Worm (Caenorhabditis elegans): ENCODE data around the gene M03B6.4.

M03B6.4 gene

ce11 chrX:13873324-13873933 lies 14.8 kb downstream of the M03B6.4 start:
- TF ChIP-seq aly-2 (tag; optimal IDR thresholded peaks at IDR 0.05) (no peak), egl-5 (tag; optimal IDR thresholded peaks at IDR 0.05) (peak; percentile 77), nhr-25 (tag; optimal IDR thresholded peaks at IDR 0.05) (no peak)

ce11 chrX:13875913-13876312 lies 17.3 kb downstream of the M03B6.4 start:
- TF ChIP-seq hmg-11 (tag; optimal IDR thresholded peaks at IDR 0.05) (no peak), unc-39 (tag; optimal IDR thresholded peaks at IDR 0.05) (peak; percentile 9)

- TF ChIP-seq ceh-9 (tag; optimal IDR thresholded peaks at IDR 0.05) (no peak), ztf-4 (tag; optimal IDR thresholded peaks at IDR 0.05) (no peak), elt-2 (tag; optimal IDR thresholded peaks at IDR 0.05) (peak; percentile 46)
Observed at ce11 chrX:13876860-13877259, 18.2 kb downstream of the M03B6.4 start.

ce11 chrX:13878082-13878481 lies 19.4 kb downstream of the M03B6.4 start:
- TF ChIP-seq nhr-76 (tag; optimal IDR thresholded peaks at IDR 0.05) (no peak), ceh-82 (tag; optimal IDR thresholded peaks at IDR 0.05) (no peak), ceh-16 (tag; optimal IDR thresholded peaks at IDR 0.05) (no peak), pha-4 (tag; optimal IDR thresholded peaks at IDR 0.05) (no peak), elt-1 (tag; optimal IDR thresholded peaks at IDR 0.05) (no peak), nhr-237 (tag; optimal IDR thresholded peaks at IDR 0.05) (no peak), lin-15B (tag; optimal IDR thresholded peaks at IDR 0.05) (no peak), nhr-77 (tag; optimal IDR thresholded peaks at IDR 0.05) (no peak), ama-1 (optimal IDR thresholded peaks at IDR 0.05) (no peak), nhr-28 (tag; optimal IDR thresholded peaks at IDR 0.05) (no peak), unc-62 (GFP tag; optimal IDR thresholded peaks at IDR 0.05) (no peak), ceh-28 (tag; optimal IDR thresholded peaks at IDR 0.05) (no peak), fos-1 (tag; optimal IDR thresholded peaks at IDR 0.05) (no peak), elt-2 (tag; optimal IDR thresholded peaks at IDR 0.05) (no peak), egl-27 (tag; optimal IDR thresholded peaks at IDR 0.05) (no peak), nfya-1 (tag; optimal IDR thresholded peaks at IDR 0.05; ENCODE audit: insufficient read depth) (no peak), ZK546.5 (tag; optimal IDR thresholded peaks at IDR 0.05) (no peak)

ce11 chrX:13881760-13882369 lies 23.2 kb downstream of the M03B6.4 start:
- TF ChIP-seq fos-1 (tag; optimal IDR thresholded peaks at IDR 0.05), result no peak
- no peak for TF ChIP-seq nfya-1 (tag; optimal IDR thresholded peaks at IDR 0.05; ENCODE audit: insufficient read depth)
- TF ChIP-seq nhr-25 (tag; optimal IDR thresholded peaks at IDR 0.05), result no peak
- TF ChIP-seq nhr-11 (tag; optimal IDR thresholded peaks at IDR 0.05), result no peak
- TF ChIP-seq zag-1 (tag; optimal IDR thresholded peaks at IDR 0.05), result no peak
- TF ChIP-seq eor-1 (tag; optimal IDR thresholded peaks at IDR 0.05), result no peak
- TF ChIP-seq hmg-11 (tag; optimal IDR thresholded peaks at IDR 0.05), result no peak
- TF ChIP-seq tbx-2 (tag; optimal IDR thresholded peaks at IDR 0.05), result no peak
- TF ChIP-seq fkh-2 (tag; optimal IDR thresholded peaks at IDR 0.05), result no peak
- TF ChIP-seq snpc-4 (tag; optimal IDR thresholded peaks at IDR 0.05), result no peak
- no peak for TF ChIP-seq sea-2 (GFP tag; optimal IDR thresholded peaks at IDR 0.05)

- no peak for TF ChIP-seq aly-2 (tag; optimal IDR thresholded peaks at IDR 0.05)
- TF ChIP-seq pha-4 (tag; optimal IDR thresholded peaks at IDR 0.05), result peak; percentile 69
Observed at ce11 chrX:13882639-13883038, 24.0 kb downstream of the M03B6.4 start, which contains the start of gene hlb-1. Gene hlb-1, minus strand, starts transcription at chrX:13882739.

- peak; percentile 76 for TF ChIP-seq egl-5 (tag; optimal IDR thresholded peaks at IDR 0.05)
- no peak for TF ChIP-seq jun-1 (tag; optimal IDR thresholded peaks at IDR 0.05)
- no peak for TF ChIP-seq unc-39 (tag; optimal IDR thresholded peaks at IDR 0.05)
- TF ChIP-seq ceh-28 (tag; optimal IDR thresholded peaks at IDR 0.05), result no peak
- TF ChIP-seq aly-2 (tag; optimal IDR thresholded peaks at IDR 0.05), result no peak
- TF ChIP-seq pqm-1 (tag; optimal IDR thresholded peaks at IDR 0.05), result peak; percentile 5
- TF ChIP-seq lin-39 (tag; optimal IDR thresholded peaks at IDR 0.05), result no peak
- TF ChIP-seq pha-4 (tag; optimal IDR thresholded peaks at IDR 0.05), result no peak
- no peak for TF ChIP-seq ceh-82 (tag; optimal IDR thresholded peaks at IDR 0.05)
- TF ChIP-seq nhr-77 (tag; optimal IDR thresholded peaks at IDR 0.05), result no peak
- no peak for TF ChIP-seq fkh-2 (tag; optimal IDR thresholded peaks at IDR 0.05)
- TF ChIP-seq mml-1 (tag; optimal IDR thresholded peaks at IDR 0.05), result no peak
- TF ChIP-seq elt-2 (tag; optimal IDR thresholded peaks at IDR 0.05), result peak; percentile 72
- TF ChIP-seq nhr-76 (tag; optimal IDR thresholded peaks at IDR 0.05), result no peak
- no peak for TF ChIP-seq nhr-237 (tag; optimal IDR thresholded peaks at IDR 0.05)
- TF ChIP-seq egl-27 (tag; optimal IDR thresholded peaks at IDR 0.05), result no peak
Observed at ce11 chrX:13884157-13884556, 25.5 kb downstream of the M03B6.4 start.
